Fruit fly (Drosophila melanogaster) whole organism, pupa: ENCODE results near the gene aus.

Experiments
- CG10348 ChIP-seq: fragments of 200-800 bp; sonication (Bioruptor generic); IDR thresholded peaks from 2 replicates; pipeline ENCODE4 v1.3.6; 2022; ENCODE audit warnings: missing biosample characterization, missing genetic modification characterization
- CG12605 ChIP-seq: fragments of 200-800 bp; sonication (Bioruptor generic); IDR thresholded peaks from 2 replicates; pipeline ENCODE4 v1.3.6; 2022; ENCODE audit warnings: missing biosample characterization, missing genetic modification characterization
- CG14655 ChIP-seq: fragments of 200-800 bp; sonication (Bioruptor generic); optimal IDR thresholded peaks from 3 replicates; lab custom pipeline; 2017; ENCODE audit warnings: mild to moderate bottlenecking, missing biosample characterization, missing genetic modification reagents, missing genetic modification characterization
- CG15710 ChIP-seq: fragments of 200-800 bp; sonication (Bioruptor generic); optimal IDR thresholded peaks from 2 replicates; lab custom pipeline; 2018; ENCODE audit warnings: missing biosample characterization, mild to moderate bottlenecking, missing genetic modification characterization, moderate library complexity
- CG17806 ChIP-seq: fragments of 200-800 bp; sonication (Bioruptor generic); optimal IDR thresholded peaks from 2 replicates; lab custom pipeline; 2018; ENCODE audit warnings: missing biosample characterization, mild to moderate bottlenecking, missing genetic modification characterization, moderate library complexity
- CG32121 ChIP-seq: fragments of 200-800 bp; sonication (Bioruptor generic); IDR thresholded peaks from 2 replicates; pipeline ENCODE4 v1.3.6; 2022; ENCODE audit warnings: missing biosample characterization, missing genetic modification characterization
- CG34367 ChIP-seq: fragments of 200-800 bp; sonication (Bioruptor generic); optimal IDR thresholded peaks from 2 replicates; lab custom pipeline; 2018; ENCODE audit warnings: missing biosample characterization, mild to moderate bottlenecking, missing genetic modification characterization
- CG4496 ChIP-seq: fragments of 200-800 bp; sonication (Bioruptor generic); IDR thresholded peaks from 3 replicates; pipeline ENCODE4 v1.3.6; 2022; ENCODE audit warnings: missing biosample characterization, missing genetic modification characterization
- CG8159 ChIP-seq: fragments of 200-800 bp; sonication (Bioruptor generic); optimal IDR thresholded peaks from 3 replicates; lab custom pipeline; 2018; ENCODE audit warnings: missing biosample characterization, mild to moderate bottlenecking, missing genetic modification characterization, moderate library complexity
- CG8301 ChIP-seq: fragments of 200-800 bp; sonication (Bioruptor generic); optimal IDR thresholded peaks from 2 replicates; lab custom pipeline; 2018; ENCODE audit warnings: missing biosample characterization, mild to moderate bottlenecking, missing genetic modification characterization
- CG9948 ChIP-seq: fragments of 200-800 bp; sonication (Bioruptor generic); optimal IDR thresholded peaks from 2 replicates; lab custom pipeline; 2018; ENCODE audit warnings: missing biosample characterization, mild to moderate bottlenecking, missing genetic modification characterization, moderate library complexity
- D1 ChIP-seq: fragments of 200-800 bp; sonication (Bioruptor generic); optimal IDR thresholded peaks from 2 replicates; lab custom pipeline; 2018; ENCODE audit warnings: missing biosample characterization, mild to moderate bottlenecking, missing genetic modification characterization, moderate library complexity
- EcR ChIP-seq: fragments of 200-800 bp; sonication (Bioruptor generic); optimal IDR thresholded peaks from 3 replicates; lab custom pipeline; 2019; ENCODE audit warnings: missing biosample characterization, missing genetic modification characterization, mild to moderate bottlenecking, moderate library complexity, missing genetic modification reagents
- Ets98B ChIP-seq: fragments of 200-800 bp; sonication (Bioruptor generic); IDR thresholded peaks from 2 replicates; pipeline ENCODE4 v1.3.6; 2022; ENCODE audit warnings: missing biosample characterization, missing genetic modification characterization
- Pif1A ChIP-seq: fragments of 200-800 bp; sonication (Bioruptor generic); optimal IDR thresholded peaks from 3 replicates; lab custom pipeline; 2016; ENCODE audit warnings: missing biosample characterization, missing genetic modification characterization
- Pif1B ChIP-seq: fragments of 200-800 bp; sonication (Bioruptor generic); optimal IDR thresholded peaks from 3 replicates; lab custom pipeline; 2016; ENCODE audit warnings: missing biosample characterization, missing genetic modification characterization
- Snoo ChIP-seq: fragments of 200-800 bp; sonication (Bioruptor generic); optimal IDR thresholded peaks from 3 replicates; lab custom pipeline; 2017; ENCODE audit warnings: missing biosample characterization, mild to moderate bottlenecking, missing genetic modification characterization, inconsistent platforms
- fd96Ca ChIP-seq: fragments of 200-800 bp; sonication (Bioruptor generic); IDR thresholded peaks from 3 replicates; pipeline ENCODE4 v1.3.6; 2022; ENCODE audit warnings: missing biosample characterization, missing genetic modification characterization
- gl ChIP-seq: fragments of 200-800 bp; sonication (Bioruptor generic); optimal IDR thresholded peaks from 2 replicates; lab custom pipeline; 2018; ENCODE audit warnings: missing biosample characterization, mild to moderate bottlenecking, missing genetic modification characterization
- rn ChIP-seq: fragments of 200-800 bp; sonication (Bioruptor generic); IDR thresholded peaks from 2 replicates; pipeline ENCODE4 v1.3.6; 2022; ENCODE audit warnings: missing biosample characterization, missing genetic modification characterization

The aus gene

dm6 chr3R:21373403-21374326, 24.3 kb upstream of the aus start:
- TF ChIP-seq CG8159 (tag; lab: Kevin White, UChicago), result no peak
- TF ChIP-seq Pif1A, result no peak
- TF ChIP-seq CG8301 (tag; lab: Kevin White, UChicago), result no peak
- no peak for TF ChIP-seq CG14655 (GFP tag; lab: Kevin White, UChicago)
- no peak for TF ChIP-seq CG32121 (GFP tag; lab: Robert Waterston, UW)
- peak; percentile 28 for TF ChIP-seq CG15710 (tag; lab: Kevin White, UChicago)
- no peak for TF ChIP-seq fd96Ca (GFP tag; lab: Robert Waterston, UW)
- TF ChIP-seq D1, result no peak
- peak; percentile 31; the same call in 1 of the 3 replicates for TF ChIP-seq CG4496 (GFP tag; lab: Robert Waterston, UW)
- no peak for TF ChIP-seq rn
- TF ChIP-seq CG17806 (tag; lab: Kevin White, UChicago), result no peak
- no peak for TF ChIP-seq CG34367 (tag; lab: Kevin White, UChicago)
- TF ChIP-seq, all 21 proteins: peak for 2

- TF ChIP-seq rn (no peak; the same call in 1 of the 2 replicates), D1 (no peak), Pif1B (GFP tag; lab: Kevin White, UChicago) (no peak), EcR (GFP tag; lab: Kevin White, UChicago) (no peak), CG4496 (GFP tag; lab: Robert Waterston, UW) (no peak), CG14655 (GFP tag; lab: Kevin White, UChicago) (no peak), Pif1A (no peak), fd96Ca (GFP tag; lab: Robert Waterston, UW) (no peak), CG8159 (tag; lab: Kevin White, UChicago) (no peak), Ets98B (GFP tag; lab: Robert Waterston, UW) (no peak), Snoo (tag; lab: Kevin White, UChicago) (no peak), CG10348 (GFP tag; lab: Robert Waterston, UW) (no peak), CG15710 (tag; lab: Kevin White, UChicago) (no peak), CG34367 (tag; lab: Kevin White, UChicago) (no peak), CG32121 (GFP tag; lab: Robert Waterston, UW) (no peak), gl (tag; lab: Kevin White, UChicago) (no peak), CG12605 (GFP tag; lab: Robert Waterston, UW) (no peak), CG17806 (tag; lab: Kevin White, UChicago) (no peak)
- TF ChIP-seq, all 21 proteins: peak for 0
Observed at dm6 chr3R:21368444-21368843, 19.0 kb upstream of the aus start.

dm6 chr3R:21365262-21365661, 15.9 kb upstream of the aus start:
- no peak; the same call in 2 of the 3 replicates for TF ChIP-seq fd96Ca (GFP tag; lab: Robert Waterston, UW)
- TF ChIP-seq Ets98B (GFP tag; lab: Robert Waterston, UW), result peak; percentile 89
- TF ChIP-seq CG8301 (tag; lab: Kevin White, UChicago), result peak; percentile 93
- peak; percentile 91 for TF ChIP-seq CG32121 (GFP tag; lab: Robert Waterston, UW)
- peak; percentile 90 for TF ChIP-seq CG34367 (tag; lab: Kevin White, UChicago)
- TF ChIP-seq Pif1A, result no peak
- TF ChIP-seq CG8159 (tag; lab: Kevin White, UChicago), result peak; percentile 96
- peak; percentile 92 for TF ChIP-seq CG10348 (GFP tag; lab: Robert Waterston, UW)
- TF ChIP-seq gl (tag; lab: Kevin White, UChicago), result peak; percentile 82
- no peak for TF ChIP-seq CG14655 (GFP tag; lab: Kevin White, UChicago)
- TF ChIP-seq CG17806 (tag; lab: Kevin White, UChicago), result peak; percentile 90
- peak; percentile 92 for TF ChIP-seq Pif1B (GFP tag; lab: Kevin White, UChicago)
- no peak for TF ChIP-seq D1
- TF ChIP-seq CG15710 (tag; lab: Kevin White, UChicago), result peak; percentile 97
- peak; percentile 95 for TF ChIP-seq Snoo (tag; lab: Kevin White, UChicago)
- TF ChIP-seq CG12605 (GFP tag; lab: Robert Waterston, UW), result no peak; the same call in 1 of the 2 replicates
- peak; percentile 84 for TF ChIP-seq rn
- peak; percentile 94 for TF ChIP-seq CG4496 (GFP tag; lab: Robert Waterston, UW)
- peak; percentile 13 for TF ChIP-seq EcR (GFP tag; lab: Kevin White, UChicago)
- TF ChIP-seq CG9948 (tag; lab: Kevin White, UChicago), result peak; percentile 94

- TF ChIP-seq fd96Ca (GFP tag; lab: Robert Waterston, UW) (no peak), CG8301 (tag; lab: Kevin White, UChicago) (no peak), CG15710 (tag; lab: Kevin White, UChicago) (no peak), gl (tag; lab: Kevin White, UChicago) (no peak), CG10348 (GFP tag; lab: Robert Waterston, UW) (no peak), CG17806 (tag; lab: Kevin White, UChicago) (no peak), CG8159 (tag; lab: Kevin White, UChicago) (no peak), CG32121 (GFP tag; lab: Robert Waterston, UW) (no peak), EcR (GFP tag; lab: Kevin White, UChicago) (no peak), Ets98B (GFP tag; lab: Robert Waterston, UW) (no peak), rn (no peak)
Observed at dm6 chr3R:21360192-21360535, 10.8 kb upstream of the aus start.

- TF ChIP-seq Pif1A (no peak), CG9948 (tag; lab: Kevin White, UChicago) (no peak), CG8159 (tag; lab: Kevin White, UChicago) (no peak), fd96Ca (GFP tag; lab: Robert Waterston, UW) (no peak), Ets98B (GFP tag; lab: Robert Waterston, UW) (no peak), CG8301 (tag; lab: Kevin White, UChicago) (no peak)
- TF ChIP-seq, all 21 proteins: peak for 0
Observed at dm6 chr3R:21359375-21360191, 10.2 kb upstream of the aus start.
